Worm (Caenorhabditis elegans) whole organism, mixed stage, embryonic: ENCODE data around the gene kel-1.

Experiments used
- nhr-237 ChIP-seq: fragments of 150-350 bp; optimal IDR thresholded peaks from 2 replicates; lab custom pipeline; 2014; ENCODE audit warnings: missing biosample characterization, missing genetic modification characterization
- sptf-1 ChIP-seq: sonication (generic microtip); optimal IDR thresholded peaks from 2 replicates; lab custom pipeline; 2017; ENCODE audit warnings: mild to moderate bottlenecking, missing genetic modification characterization, moderate library complexity, missing compliant biosample characterization
- unc-39 ChIP-seq: fragments of 150-350 bp; optimal IDR thresholded peaks from 2 replicates; lab custom pipeline; 2014; ENCODE audit warnings: missing biosample characterization, missing genetic modification characterization

ce11 chrII:11709464-11709863, 20.7 kb downstream of the kel-1 start, which contains the start of gene fcmt-1:
- no peak for TF ChIP-seq nhr-237 (tag; lab: Kevin White, UChicago)
- TF ChIP-seq sptf-1, result no peak
- TF ChIP-seq unc-39 (tag; lab: Kevin White, UChicago), result no peak
